Fruit fly (Drosophila melanogaster) whole organism, embryonic: ENCODE data around the gene CG2691.

Source experiments
- CG16815 ChIP-seq: fragments of 200-800 bp; sonication (Bioruptor generic); optimal IDR thresholded peaks from 3 replicates; lab custom pipeline; 2017; ENCODE audit warnings: missing biosample characterization, mild to moderate bottlenecking, missing genetic modification characterization
- CG17359 ChIP-seq: fragments of 200-800 bp; sonication (Bioruptor generic); optimal IDR thresholded peaks from 3 replicates; lab custom pipeline; 2018; ENCODE audit warnings: missing biosample characterization, mild to moderate bottlenecking, missing genetic modification characterization, moderate library complexity
- CG8924 ChIP-seq: fragments of 200-800 bp; optimal IDR thresholded peaks from 3 replicates; lab custom pipeline; 2019; ENCODE audit warnings: missing biosample characterization, mild to moderate bottlenecking, missing genetic modification characterization, moderate library complexity
- Xbp1 ChIP-seq: fragments of 200-800 bp; sonication (Bioruptor generic); optimal IDR thresholded peaks from 3 replicates; lab custom pipeline; 2016; ENCODE audit warnings: missing biosample characterization, mild to moderate bottlenecking, missing genetic modification characterization
- aop ChIP-seq: fragments of 200-800 bp; sonication (Bioruptor generic); IDR thresholded peaks from 2 replicates; pipeline ENCODE4 v1.3.6; 2022; ENCODE audit warnings: missing biosample characterization, missing genetic modification characterization
- ems ChIP-seq: fragments of 200-800 bp; sonication (Bioruptor generic); optimal IDR thresholded peaks from 3 replicates; lab custom pipeline; 2016; ENCODE audit warnings: missing biosample characterization, missing genetic modification characterization
- ham ChIP-seq: fragments of 200-800 bp; sonication (Bioruptor generic); IDR thresholded peaks from 2 replicates; pipeline ENCODE4 v1.3.6; 2022; ENCODE audit warnings: missing biosample characterization, missing genetic modification characterization
- zen ChIP-seq: fragments of 200-800 bp; sonication (Bioruptor generic); optimal IDR thresholded peaks from 3 replicates; lab custom pipeline; 2018; ENCODE audit warnings: missing biosample characterization, mild to moderate bottlenecking, missing genetic modification characterization, moderate library complexity

DNA sequence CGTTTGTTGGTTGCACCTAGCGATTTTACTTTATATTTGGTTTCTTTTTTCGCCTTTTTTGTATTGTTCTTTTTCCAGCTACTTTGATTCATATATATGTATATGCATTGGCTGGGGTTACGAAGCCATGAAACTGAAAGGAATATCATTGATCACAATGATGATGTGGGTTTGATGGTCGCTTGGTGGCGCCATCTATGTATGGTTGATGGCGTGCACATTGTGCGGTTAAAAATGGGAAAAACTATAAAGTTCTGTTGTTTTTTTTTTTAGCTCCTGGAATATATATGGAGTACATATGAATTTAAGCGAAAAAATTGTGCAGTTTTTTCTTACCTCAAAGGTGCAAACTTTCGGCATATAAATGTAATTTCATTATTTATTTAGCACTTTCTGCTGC lies 37.3 kb downstream of the CG2691 start:
- TF ChIP-seq Xbp1 (GFP tag; lab: Kevin White, UChicago) (no peak), ham (GFP tag; lab: Robert Waterston, UW) (no peak), ems (no peak), CG8924 (tag; lab: Kevin White, UChicago) (no peak), zen (tag; lab: Kevin White, UChicago) (no peak), aop (GFP tag; lab: Robert Waterston, UW) (no peak), CG17359 (no peak), CG16815 (GFP tag; lab: Kevin White, UChicago) (no peak)
